Fruit fly (Drosophila melanogaster) whole organism, adult: ENCODE data around the gene CG9316.
A peak's percentile ranks its signal among the peaks of the same experiment; 100 is the strongest.

Source experiments
- CG11617 ChIP-seq: fragments of 200-800 bp; sonication (Bioruptor generic); optimal IDR thresholded peaks from 2 replicates; lab custom pipeline; 2017; ENCODE audit warnings: mild to moderate bottlenecking, missing biosample characterization, missing genetic modification reagents, missing genetic modification characterization
- CG12768 ChIP-seq: fragments of 200-800 bp; sonication (Bioruptor generic); optimal IDR thresholded peaks from 2 replicates; lab custom pipeline; 2017; ENCODE audit warnings: missing biosample characterization, missing genetic modification characterization, mild to moderate bottlenecking, moderate library complexity, missing genetic modification reagents
- CG14711 ChIP-seq: fragments of 200-800 bp; sonication (Bioruptor generic); optimal IDR thresholded peaks from 2 replicates; lab custom pipeline; 2018; ENCODE audit warnings: missing biosample characterization, mild to moderate bottlenecking, missing genetic modification characterization, moderate library complexity
- CG1620 ChIP-seq: fragments of 200-800 bp; sonication (Bioruptor generic); optimal IDR thresholded peaks from 2 replicates; lab custom pipeline; 2016; ENCODE audit warnings: missing biosample characterization, missing genetic modification characterization
- CG33017 ChIP-seq: fragments of 200-800 bp; sonication (Bioruptor generic); optimal IDR thresholded peaks from 2 replicates; lab custom pipeline; 2018; ENCODE audit warnings: missing biosample characterization, mild to moderate bottlenecking, missing genetic modification characterization, moderate library complexity
- CG5204 ChIP-seq: fragments of 200-800 bp; sonication (Bioruptor generic); optimal IDR thresholded peaks from 2 replicates; lab custom pipeline; 2016; ENCODE audit warnings: missing biosample characterization, missing genetic modification characterization
- CG7045 ChIP-seq: fragments of 200-800 bp; sonication (Bioruptor generic); optimal IDR thresholded peaks from 2 replicates; lab custom pipeline; 2017; ENCODE audit warnings: missing biosample characterization, mild to moderate bottlenecking, missing genetic modification characterization
- CG7101 ChIP-seq: fragments of 200-800 bp; sonication (Bioruptor generic); optimal IDR thresholded peaks from 2 replicates; lab custom pipeline; 2018; ENCODE audit warnings: missing biosample characterization, mild to moderate bottlenecking, missing genetic modification characterization, moderate library complexity
- Clk ChIP-seq: fragments of 200-800 bp; sonication (Bioruptor generic); optimal IDR thresholded peaks from 2 replicates; lab custom pipeline; 2017; ENCODE audit warnings: missing biosample characterization, missing genetic modification characterization
- Crg-1 ChIP-seq: fragments of 200-800 bp; sonication (Bioruptor generic); optimal IDR thresholded peaks from 2 replicates; lab custom pipeline; 2016; ENCODE audit warnings: missing biosample characterization, missing genetic modification characterization
- Hr96 ChIP-seq: fragments of 200-800 bp; sonication (Bioruptor generic); optimal IDR thresholded peaks from 2 replicates; lab custom pipeline; 2016; ENCODE audit warnings: missing biosample characterization, missing genetic modification characterization
- Mnt ChIP-seq: fragments of 200-800 bp; sonication (Bioruptor generic); optimal IDR thresholded peaks from 2 replicates; lab custom pipeline; 2016; ENCODE audit warnings: missing biosample characterization, mild to moderate bottlenecking, missing genetic modification characterization
- bab1 ChIP-seq: fragments of 200-800 bp; sonication (Bioruptor generic); optimal IDR thresholded peaks from 3 replicates; lab custom pipeline; 2019; ENCODE audit warnings: missing biosample characterization, mild to moderate bottlenecking, missing genetic modification characterization, moderate library complexity
- cic ChIP-seq: fragments of 200-800 bp; sonication (Bioruptor generic); optimal IDR thresholded peaks from 2 replicates; lab custom pipeline; 2017; ENCODE audit warnings: missing biosample characterization, mild to moderate bottlenecking, missing genetic modification characterization, moderate library complexity
- cnc ChIP-seq, 2 experiments: fragments of >200 bp; optimal IDR thresholded peaks; 2 replicates each; lab custom pipeline; 2017
- kay ChIP-seq: fragments of 200-800 bp; sonication (Bioruptor generic); peaks from one replicate; lab custom pipeline; 2016; ENCODE audit warnings: missing biosample characterization, missing genetic modification characterization, borderline replicate concordance
- ovo ChIP-seq: fragments of 200-800 bp; sonication (Bioruptor generic); optimal IDR thresholded peaks from 2 replicates; lab custom pipeline; 2016; ENCODE audit warnings: missing biosample characterization, missing genetic modification characterization
- pad ChIP-seq: fragments of 200-800 bp; sonication (Bioruptor generic); optimal IDR thresholded peaks from 3 replicates; lab custom pipeline; 2017; ENCODE audit warnings: missing biosample characterization, missing genetic modification characterization, mild to moderate bottlenecking, moderate library complexity, missing genetic modification reagents
- tj ChIP-seq: fragments of 200-800 bp; sonication (Bioruptor generic); optimal IDR thresholded peaks from 3 replicates; lab custom pipeline; 2017; ENCODE audit warnings: missing biosample characterization, mild to moderate bottlenecking, missing genetic modification characterization, moderate library complexity
- toe ChIP-seq: fragments of 200-800 bp; sonication (Bioruptor generic); optimal IDR thresholded peaks from 2 replicates; lab custom pipeline; 2016; ENCODE audit warnings: missing biosample characterization, missing genetic modification characterization

CG9316 gene

DNA sequence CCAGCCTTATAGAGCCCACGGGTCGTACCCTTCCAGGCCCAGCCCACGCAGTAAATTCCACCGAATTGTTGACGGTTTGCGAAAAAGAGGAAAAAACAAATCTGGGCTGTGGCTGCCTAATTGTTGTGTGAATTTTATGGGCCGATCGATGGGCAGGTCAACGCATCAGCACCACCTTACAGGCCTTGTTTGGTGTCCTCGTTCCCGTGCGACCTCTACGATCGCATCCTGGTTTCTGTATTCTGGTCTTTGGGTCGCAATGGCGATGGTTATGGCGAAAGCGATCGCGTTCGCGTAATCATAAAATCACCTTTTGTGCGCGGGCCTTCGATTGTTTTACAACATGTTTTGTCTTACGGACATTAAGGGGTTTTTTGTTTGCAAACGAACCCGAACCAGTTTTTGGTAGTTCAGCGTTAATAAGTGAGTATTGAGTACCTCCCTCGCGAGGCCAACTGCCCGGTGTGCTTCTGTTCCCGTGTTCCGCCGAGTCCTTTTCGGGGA lies 42.3 kb upstream of the CG9316 start:
- TF ChIP-seq CG7101 (no peak), kay (GFP tag; lab: Kevin White, UChicago) (no peak), CG33017 (no peak), CG5204 (no peak), pad (GFP tag; lab: Kevin White, UChicago) (no peak), CG12768 (GFP tag; lab: Kevin White, UChicago) (no peak), Clk (GFP tag; lab: Kevin White, UChicago) (no peak), CG7045 (no peak), cnc (optimal IDR thresholded peaks at IDR 0.05; lab: Kevin White, UChicago) (no peak), bab1 (GFP tag; lab: Kevin White, UChicago) (no peak), ovo (GFP tag; lab: Kevin White, UChicago) (no peak)

DNA sequence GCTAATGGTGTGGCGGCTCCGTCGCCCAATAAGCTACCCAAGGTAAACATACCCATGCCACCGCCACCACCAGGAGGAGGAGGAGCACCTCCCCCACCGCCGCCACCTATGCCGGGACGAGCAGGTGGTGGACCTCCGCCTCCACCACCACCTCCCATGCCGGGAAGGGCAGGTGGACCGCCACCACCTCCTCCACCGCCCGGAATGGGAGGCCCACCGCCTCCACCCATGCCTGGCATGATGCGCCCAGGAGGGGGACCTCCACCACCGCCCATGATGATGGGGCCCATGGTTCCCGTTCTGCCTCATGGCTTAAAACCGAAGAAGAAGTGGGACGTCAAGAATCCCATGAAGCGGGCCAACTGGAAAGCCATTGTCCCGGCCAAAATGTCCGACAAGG lies 38.3 kb upstream of the CG9316 start:
- no peak for TF ChIP-seq CG14711 (tag; lab: Kevin White, UChicago)
- TF ChIP-seq CG7101 = no peak
- TF ChIP-seq bab1 (GFP tag; lab: Kevin White, UChicago) = no peak
- no peak for TF ChIP-seq CG5204
- TF ChIP-seq toe (GFP tag; lab: Kevin White, UChicago) = no peak
- TF ChIP-seq Clk (GFP tag; lab: Kevin White, UChicago) = no peak
- TF ChIP-seq CG12768 (GFP tag; lab: Kevin White, UChicago) = no peak
- TF ChIP-seq cic (GFP tag; lab: Kevin White, UChicago) = no peak
- no peak for TF ChIP-seq cnc (optimal IDR thresholded peaks at IDR 0.05; lab: Kevin White, UChicago)
- TF ChIP-seq CG11617 = no peak
- no peak for TF ChIP-seq kay (GFP tag; lab: Kevin White, UChicago)
- TF ChIP-seq CG1620 (GFP tag; lab: Kevin White, UChicago) = no peak

DNA sequence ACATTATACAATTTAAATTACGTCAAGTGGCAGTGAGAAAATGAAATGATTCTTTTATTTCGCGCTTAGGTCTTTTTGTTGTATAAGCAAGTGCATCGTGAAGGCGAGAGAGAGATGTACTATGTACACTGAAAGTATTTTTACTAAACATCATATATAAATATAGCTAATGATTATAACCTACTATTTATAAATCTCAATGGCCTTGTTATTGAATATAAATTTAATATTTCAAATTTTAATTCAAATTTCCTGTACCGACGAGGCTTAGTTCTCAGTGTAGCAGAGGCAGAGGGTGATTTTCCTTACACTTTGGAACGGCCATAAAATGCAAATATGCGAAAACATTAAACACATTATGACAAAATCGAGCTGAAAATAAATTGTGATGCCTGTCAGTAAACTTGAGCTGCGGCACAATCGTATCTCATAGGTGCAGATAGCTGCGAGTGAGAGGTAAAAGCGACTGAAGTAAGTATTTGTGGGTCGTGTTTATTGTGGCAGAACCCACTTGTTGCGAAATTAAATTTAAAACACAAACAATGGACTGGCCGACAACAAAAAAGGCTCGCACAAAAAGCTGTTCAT lies 35.7 kb upstream of the CG9316 start:
- TF ChIP-seq toe (GFP tag; lab: Kevin White, UChicago) (peak; percentile 70), CG7101 (peak; percentile 91), CG33017 (peak; percentile 95), kay (GFP tag; lab: Kevin White, UChicago) (peak; percentile 88), tj (GFP tag; lab: Kevin White, UChicago) (peak; percentile 88), pad (GFP tag; lab: Kevin White, UChicago) (peak; percentile 62), bab1 (GFP tag; lab: Kevin White, UChicago) (peak; percentile 94), cnc (optimal IDR thresholded peaks at IDR 0.05; lab: Kevin White, UChicago) (no peak), Clk (GFP tag; lab: Kevin White, UChicago) (peak; percentile 28), ovo (GFP tag; lab: Kevin White, UChicago) (peak; percentile 61), Crg-1 (GFP tag; lab: Kevin White, UChicago) (peak; percentile 50), CG7045 (peak; percentile 88), CG11617 (peak; percentile 90), Mnt (peak; percentile 45), CG12768 (GFP tag; lab: Kevin White, UChicago) (peak; percentile 73), cic (GFP tag; lab: Kevin White, UChicago) (peak; percentile 20), Hr96 (GFP tag; lab: Kevin White, UChicago) (peak; percentile 44), CG5204 (peak; percentile 69), CG1620 (GFP tag; lab: Kevin White, UChicago) (peak; percentile 61), CG14711 (tag; lab: Kevin White, UChicago) (peak; percentile 86)

DNA sequence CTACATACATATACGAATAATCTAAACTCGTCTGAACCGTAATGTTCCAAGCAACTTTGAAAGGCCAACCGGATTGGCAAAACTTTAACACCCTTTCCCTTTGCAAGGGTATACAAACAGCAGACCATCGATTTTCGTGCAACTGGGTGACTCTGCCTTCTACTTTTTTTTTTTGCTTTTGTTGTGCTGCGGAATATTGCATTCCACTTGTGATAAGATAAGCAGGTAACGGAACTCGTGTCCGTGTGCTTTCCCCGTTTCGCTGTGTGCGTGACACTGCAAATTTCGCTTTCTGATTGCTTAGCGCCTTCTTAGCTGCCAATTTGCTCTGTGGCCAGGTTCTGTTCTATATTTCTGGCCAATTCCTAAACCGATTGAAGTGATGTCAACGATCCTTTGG lies 34.6 kb upstream of the CG9316 start:
- no peak for TF ChIP-seq bab1 (GFP tag; lab: Kevin White, UChicago)
- no peak for TF ChIP-seq CG7045
- no peak for TF ChIP-seq CG1620 (GFP tag; lab: Kevin White, UChicago)
- peak; percentile 45 to 87 for TF ChIP-seq cnc (optimal IDR thresholded peaks at IDR 0.05; lab: Kevin White, UChicago)
- no peak for TF ChIP-seq toe (GFP tag; lab: Kevin White, UChicago)
- TF ChIP-seq kay (GFP tag; lab: Kevin White, UChicago) = no peak
- TF ChIP-seq CG11617 = no peak
- no peak for TF ChIP-seq Clk (GFP tag; lab: Kevin White, UChicago)
- no peak for TF ChIP-seq CG7101
- no peak for TF ChIP-seq CG33017
- no peak for TF ChIP-seq Crg-1 (GFP tag; lab: Kevin White, UChicago)
- peak; percentile 8 for TF ChIP-seq Mnt
- no peak for TF ChIP-seq Hr96 (GFP tag; lab: Kevin White, UChicago)
- no peak for TF ChIP-seq CG12768 (GFP tag; lab: Kevin White, UChicago)
- TF ChIP-seq CG14711 (tag; lab: Kevin White, UChicago) = no peak
- peak; percentile 91 for TF ChIP-seq ovo (GFP tag; lab: Kevin White, UChicago)
- no peak for TF ChIP-seq tj (GFP tag; lab: Kevin White, UChicago)
- no peak for TF ChIP-seq CG5204
- no peak for TF ChIP-seq pad (GFP tag; lab: Kevin White, UChicago)
- peak; percentile 15 for TF ChIP-seq cic (GFP tag; lab: Kevin White, UChicago)

DNA sequence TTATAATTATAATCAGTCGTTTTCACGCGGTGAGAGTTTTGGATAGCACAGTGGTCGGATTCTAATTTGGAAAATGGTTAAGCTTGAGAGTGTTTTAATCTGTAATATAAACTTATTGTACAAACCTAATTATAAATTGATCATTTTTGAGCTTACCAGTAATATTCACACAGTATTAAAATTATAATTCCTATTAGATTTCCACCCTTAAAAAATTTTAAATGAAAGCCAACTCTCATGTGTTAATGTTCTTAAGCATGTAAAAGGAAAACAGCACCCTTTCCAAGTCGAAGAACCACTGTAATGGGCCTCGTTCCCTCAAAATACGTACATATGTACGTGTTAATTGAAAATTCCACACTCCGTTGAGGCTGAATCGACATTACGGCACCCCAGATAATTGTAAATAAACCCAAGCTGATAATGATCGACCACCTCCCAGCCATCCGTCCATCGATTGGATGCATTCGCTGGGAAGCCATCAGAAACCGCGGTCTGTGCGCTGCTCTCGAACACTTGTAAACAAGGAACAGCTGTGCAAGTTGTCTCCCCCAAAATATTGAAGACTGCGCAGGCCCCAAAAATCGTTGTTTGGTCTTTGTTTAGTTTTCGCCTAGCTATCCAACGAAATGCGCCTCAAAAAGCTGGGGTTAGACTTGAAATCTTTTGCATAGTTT lies 33.6 kb upstream of the CG9316 start:
- TF ChIP-seq CG14711 (tag; lab: Kevin White, UChicago) = peak; percentile 53
- no peak for TF ChIP-seq kay (GFP tag; lab: Kevin White, UChicago)
- no peak for TF ChIP-seq Mnt
- no peak for TF ChIP-seq ovo (GFP tag; lab: Kevin White, UChicago)
- TF ChIP-seq CG7045 = peak; percentile 31
- TF ChIP-seq CG5204 = peak; percentile 16
- TF ChIP-seq CG1620 (GFP tag; lab: Kevin White, UChicago) = no peak
- TF ChIP-seq Hr96 (GFP tag; lab: Kevin White, UChicago) = no peak
- peak; percentile 76 for TF ChIP-seq CG7101
- no peak for TF ChIP-seq Clk (GFP tag; lab: Kevin White, UChicago)
- TF ChIP-seq CG12768 (GFP tag; lab: Kevin White, UChicago) = peak; percentile 54
- no peak for TF ChIP-seq cnc (optimal IDR thresholded peaks at IDR 0.05; lab: Kevin White, UChicago)
- peak; percentile 13 for TF ChIP-seq toe (GFP tag; lab: Kevin White, UChicago)
- no peak for TF ChIP-seq Crg-1 (GFP tag; lab: Kevin White, UChicago)
- TF ChIP-seq bab1 (GFP tag; lab: Kevin White, UChicago) = peak; percentile 56
- peak; percentile 47 for TF ChIP-seq CG11617
- no peak for TF ChIP-seq pad (GFP tag; lab: Kevin White, UChicago)
- peak; percentile 67 for TF ChIP-seq CG33017
- TF ChIP-seq tj (GFP tag; lab: Kevin White, UChicago) = no peak
- no peak for TF ChIP-seq cic (GFP tag; lab: Kevin White, UChicago)
